Fruit fly (Drosophila melanogaster) whole organism, embryonic: ENCODE results near the gene dpr14.

ENCODE experiments used
- Antp ChIP-seq: fragments of 200-800 bp; sonication (Bioruptor generic); optimal IDR thresholded peaks from 3 replicates; lab custom pipeline; 2016; ENCODE audit warnings: missing biosample characterization, missing genetic modification characterization
- Asciz ChIP-seq: fragments of 200-800 bp; sonication (Bioruptor generic); optimal IDR thresholded peaks from 2 replicates; lab custom pipeline; 2017; ENCODE audit warnings: missing biosample characterization, mild to moderate bottlenecking, missing genetic modification characterization, missing genetic modification reagents
- Bgb ChIP-seq: fragments of 200-800 bp; sonication (Bioruptor generic); IDR thresholded peaks from 2 replicates; pipeline ENCODE4 v1.3.6; 2022; ENCODE audit warnings: missing biosample characterization, missing genetic modification characterization; ENCODE audit not compliant: partially characterized antibody
- CG10654 ChIP-seq: fragments of 200-800 bp; sonication (Bioruptor generic); optimal IDR thresholded peaks from 2 replicates; lab custom pipeline; 2016; ENCODE audit warnings: missing biosample characterization, missing genetic modification characterization
- CG12219 ChIP-seq: fragments of 200-800 bp; sonication (Bioruptor generic); optimal IDR thresholded peaks from 3 replicates; lab custom pipeline; 2018; ENCODE audit warnings: missing biosample characterization, mild to moderate bottlenecking, missing genetic modification characterization
- CG15073 ChIP-seq: fragments of 200-800 bp; sonication (Bioruptor generic); optimal IDR thresholded peaks from 2 replicates; lab custom pipeline; 2016; ENCODE audit warnings: missing biosample characterization, missing genetic modification characterization
- CG15269 ChIP-seq: fragments of 200-800 bp; sonication (Bioruptor generic); optimal IDR thresholded peaks from 2 replicates; lab custom pipeline; 2018; ENCODE audit warnings: missing biosample characterization, mild to moderate bottlenecking, missing genetic modification characterization, moderate library complexity
- CG17361 ChIP-seq: fragments of 200-800 bp; sonication (Bioruptor generic); IDR thresholded peaks from 3 replicates; pipeline ENCODE4 v1.3.6; 2022; ENCODE audit warnings: missing biosample characterization, missing genetic modification characterization
- CG17802 ChIP-seq: fragments of 200-800 bp; sonication (Bioruptor generic); optimal IDR thresholded peaks from 2 replicates; lab custom pipeline; 2018; ENCODE audit warnings: missing biosample characterization, mild to moderate bottlenecking, missing genetic modification characterization, moderate library complexity
- CG18262 ChIP-seq: fragments of 200-800 bp; optimal IDR thresholded peaks from 3 replicates; lab custom pipeline; 2019; ENCODE audit warnings: missing biosample characterization, mild to moderate bottlenecking, missing genetic modification characterization, moderate library complexity
- CG2116 ChIP-seq: fragments of 200-800 bp; sonication (Bioruptor generic); optimal IDR thresholded peaks from 3 replicates; lab custom pipeline; 2018; ENCODE audit warnings: missing biosample characterization, mild to moderate bottlenecking, missing genetic modification characterization
- CG2712 ChIP-seq: fragments of 200-800 bp; optimal IDR thresholded peaks from 3 replicates; lab custom pipeline; 2019; ENCODE audit warnings: missing biosample characterization, mild to moderate bottlenecking, missing genetic modification characterization, moderate library complexity
- CG30403 ChIP-seq: fragments of 200-800 bp; sonication (Bioruptor generic); optimal IDR thresholded peaks from 3 replicates; lab custom pipeline; 2016; ENCODE audit warnings: missing biosample characterization, missing genetic modification characterization
- CG30431 ChIP-seq: fragments of 200-800 bp; sonication (Bioruptor generic); optimal IDR thresholded peaks from 2 replicates; lab custom pipeline; 2017; ENCODE audit warnings: missing biosample characterization, missing genetic modification characterization
- CG33213 ChIP-seq: fragments of 200-800 bp; sonication (Bioruptor generic); optimal IDR thresholded peaks from 3 replicates; lab custom pipeline; 2016; ENCODE audit warnings: missing biosample characterization, missing genetic modification characterization
- CG34422 ChIP-seq: fragments of 200-800 bp; sonication (Bioruptor generic); IDR thresholded peaks from 3 replicates; pipeline ENCODE4 v1.3.6; 2022; ENCODE audit warnings: missing biosample characterization, missing genetic modification characterization
- CG4360 ChIP-seq: fragments of 200-800 bp; sonication (Bioruptor generic); IDR thresholded peaks from 2 replicates; pipeline ENCODE4 v1.3.6; 2022; ENCODE audit warnings: missing biosample characterization, missing genetic modification characterization
- CG6765 ChIP-seq: fragments of 200-800 bp; sonication (Bioruptor generic); optimal IDR thresholded peaks from 3 replicates; lab custom pipeline; 2017; ENCODE audit warnings: missing biosample characterization, mild to moderate bottlenecking, missing genetic modification characterization
- CG7271 ChIP-seq: fragments of 200-800 bp; sonication (Bioruptor generic); optimal IDR thresholded peaks from 2 replicates; lab custom pipeline; 2018; ENCODE audit warnings: missing biosample characterization, mild to moderate bottlenecking, missing genetic modification characterization, moderate library complexity
- CG8089 ChIP-seq: fragments of 200-800 bp; sonication (Bioruptor generic); optimal IDR thresholded peaks from 3 replicates; lab custom pipeline; 2016; ENCODE audit warnings: missing biosample characterization, missing genetic modification characterization
- CG8924 ChIP-seq: fragments of 200-800 bp; optimal IDR thresholded peaks from 3 replicates; lab custom pipeline; 2019; ENCODE audit warnings: missing biosample characterization, mild to moderate bottlenecking, missing genetic modification characterization, moderate library complexity
- CG9797 ChIP-seq: fragments of 200-800 bp; sonication (Bioruptor generic); optimal IDR thresholded peaks from 3 replicates; lab custom pipeline; 2018; ENCODE audit warnings: missing biosample characterization, mild to moderate bottlenecking, missing genetic modification characterization
- CoRest ChIP-seq: fragments of 200-800 bp; sonication (Bioruptor generic); optimal IDR thresholded peaks from 3 replicates; lab custom pipeline; 2018; ENCODE audit warnings: missing biosample characterization, mild to moderate bottlenecking, missing genetic modification characterization, moderate library complexity
- CrebB ChIP-seq: fragments of 200-800 bp; sonication (Bioruptor generic); optimal IDR thresholded peaks from 3 replicates; lab custom pipeline; 2018; ENCODE audit warnings: missing biosample characterization, mild to moderate bottlenecking, missing genetic modification characterization
- Doc2 ChIP-seq: fragments of 200-800 bp; sonication (Bioruptor generic); IDR thresholded peaks from 2 replicates; pipeline ENCODE4 v1.3.6; 2022; ENCODE audit warnings: missing biosample characterization, missing genetic modification characterization
- Jarid2 ChIP-seq: fragments of 200-800 bp; sonication (Bioruptor generic); optimal IDR thresholded peaks from 3 replicates; lab custom pipeline; 2017; ENCODE audit warnings: mild to moderate bottlenecking, missing biosample characterization, missing genetic modification reagents, missing genetic modification characterization
- Nf-YA ChIP-seq: fragments of 200-800 bp; sonication (Bioruptor generic); IDR thresholded peaks from 2 replicates; pipeline ENCODE4 v1.3.6; 2022; ENCODE audit warnings: missing biosample characterization, missing genetic modification characterization
- Nf-YC ChIP-seq: fragments of 200-800 bp; optimal IDR thresholded peaks from 3 replicates; lab custom pipeline; 2019; ENCODE audit warnings: missing biosample characterization, mild to moderate bottlenecking, missing genetic modification characterization, moderate library complexity
- Opbp ChIP-seq: fragments of 200-800 bp; sonication (Bioruptor generic); IDR thresholded peaks from 3 replicates; pipeline ENCODE4 v1.3.6; 2022; ENCODE audit warnings: missing biosample characterization, missing genetic modification characterization; ENCODE audit not compliant: partially characterized antibody
- Side ChIP-seq: fragments of 200-800 bp; sonication (Bioruptor generic); optimal IDR thresholded peaks from 2 replicates; lab custom pipeline; 2016; ENCODE audit warnings: missing biosample characterization, missing genetic modification characterization
- Vsx1 ChIP-seq: fragments of 200-800 bp; sonication (Bioruptor generic); optimal IDR thresholded peaks from 2 replicates; lab custom pipeline; 2017; ENCODE audit warnings: missing biosample characterization, mild to moderate bottlenecking, missing genetic modification characterization, missing genetic modification reagents
- fd96Cb ChIP-seq: fragments of 200-800 bp; sonication (Bioruptor generic); optimal IDR thresholded peaks from 2 replicates; lab custom pipeline; 2018; ENCODE audit warnings: missing biosample characterization, mild to moderate bottlenecking, missing genetic modification characterization, moderate library complexity
- grau ChIP-seq: fragments of 200-800 bp; optimal IDR thresholded peaks from 3 replicates; lab custom pipeline; 2019; ENCODE audit warnings: missing biosample characterization, mild to moderate bottlenecking, missing genetic modification characterization, moderate library complexity
- kay ChIP-seq: fragments of 200-800 bp; sonication (Bioruptor generic); optimal IDR thresholded peaks from 2 replicates; lab custom pipeline; 2016; ENCODE audit warnings: missing biosample characterization, missing genetic modification characterization
- lov ChIP-seq, 2 experiments: fragments of 200-800 bp in 1 of 2; fragments of >200 bp in 1 of 2; sonication (Bioruptor generic) in 1 of 2; IDR thresholded peaks in 1 of 2; optimal IDR thresholded peaks in 1 of 2; 2 replicates in 1 of 2; 3 replicates in 1 of 2; pipeline versions ENCODE4 v1.3.6 to Lab custom; 2017 to 2022; ENCODE audit warnings: missing biosample characterization in 1 of 2, missing genetic modification characterization in 1 of 2
- prd ChIP-seq, 3 experiments: fragments of >200 bp in 2 of 3; fragments of 200-800 bp in 1 of 3; sonication (Bioruptor generic) in 1 of 3; optimal IDR thresholded peaks in 2 of 3; IDR thresholded peaks in 1 of 3; 2 replicates in 2 of 3; 3 replicates in 1 of 3; pipeline versions ENCODE4 v1.3.6 to Lab custom; 2017 to 2022; ENCODE audit warnings: missing biosample characterization in 1 of 3, missing genetic modification characterization in 1 of 3
- ro ChIP-seq: fragments of 200-800 bp; sonication (Bioruptor generic); IDR thresholded peaks from 2 replicates; pipeline ENCODE4 v1.3.6; 2022; ENCODE audit warnings: missing biosample characterization, missing genetic modification characterization
- run ChIP-seq: fragments of 200-800 bp; sonication (Bioruptor generic); optimal IDR thresholded peaks from 3 replicates; lab custom pipeline; 2018; ENCODE audit warnings: missing biosample characterization, mild to moderate bottlenecking, missing genetic modification characterization
- sc ChIP-seq, 3 experiments: fragments of >200 bp in 2 of 3; fragments of 200-800 bp in 1 of 3; sonication (Bioruptor generic) in 1 of 3; optimal IDR thresholded peaks; 2 replicates in 2 of 3; 3 replicates in 1 of 3; lab custom pipeline; 2017; ENCODE audit warnings: mild to moderate bottlenecking in 1 of 3, missing biosample characterization in 1 of 3, missing genetic modification characterization in 1 of 3, missing genetic modification reagents in 1 of 3
- tio ChIP-seq: fragments of 200-800 bp; sonication (Bioruptor generic); optimal IDR thresholded peaks from 2 replicates; lab custom pipeline; 2017; ENCODE audit warnings: missing biosample characterization, missing genetic modification characterization, inconsistent platforms
- tll ChIP-seq, 2 experiments: fragments of 200-800 bp in 1 of 2; fragments of >200 bp in 1 of 2; sonication (Bioruptor generic) in 1 of 2; optimal IDR thresholded peaks; 2 replicates each; lab custom pipeline; 2017 to 2019; ENCODE audit warnings: missing biosample characterization in 2 of 2, missing genetic modification characterization in 2 of 2, mild to moderate bottlenecking in 1 of 2, moderate library complexity in 1 of 2
- unc-4 ChIP-seq: fragments of 200-800 bp; sonication (Bioruptor generic); IDR thresholded peaks from 2 replicates; pipeline ENCODE4 v1.3.6; 2022; ENCODE audit warnings: missing biosample characterization, missing genetic modification characterization; ENCODE audit not compliant: partially characterized antibody
- unpg ChIP-seq: fragments of 200-800 bp; sonication (Bioruptor generic); optimal IDR thresholded peaks from 3 replicates; lab custom pipeline; 2018; ENCODE audit warnings: missing biosample characterization, mild to moderate bottlenecking, missing genetic modification characterization, moderate library complexity
- zen ChIP-seq: fragments of 200-800 bp; sonication (Bioruptor generic); optimal IDR thresholded peaks from 3 replicates; lab custom pipeline; 2018; ENCODE audit warnings: missing biosample characterization, mild to moderate bottlenecking, missing genetic modification characterization, moderate library complexity
- zfh1 ChIP-seq: fragments of 200-800 bp; sonication (Bioruptor generic); IDR thresholded peaks from 3 replicates; pipeline ENCODE4 v1.3.6; 2022; ENCODE audit warnings: missing biosample characterization, missing genetic modification characterization

Gene dpr14

dm6 chrX:7937588-7938481 is 29.7 kb upstream of the dpr14 start (continued):
- TF ChIP-seq CG15073 (GFP tag; lab: Kevin White, UChicago) = peak; percentile 2
- TF ChIP-seq CG8089 (GFP tag; lab: Kevin White, UChicago) = peak; percentile 79
- TF ChIP-seq zfh1 = peak; percentile 71
- peak; percentile 71 for TF ChIP-seq unpg (GFP tag; lab: Kevin White, UChicago)
- peak; percentile 76 for TF ChIP-seq CG15269 (tag; lab: Kevin White, UChicago)
- 0 out of 3 replicates have a peak, but pooled peaks have one; percentile 6 for TF ChIP-seq Opbp (GFP tag; lab: Robert Waterston, UW)
- TF ChIP-seq tll (GFP tag; optimal IDR thresholded peaks at IDR 0.05; lab: Kevin White, UChicago) = peak; percentile 63 to 74
- no peak for TF ChIP-seq CG6765
- peak; percentile 68 for TF ChIP-seq Asciz (GFP tag; lab: Kevin White, UChicago)
- TF ChIP-seq fd96Cb (tag; lab: Kevin White, UChicago) = peak; percentile 86
- no peak for TF ChIP-seq Doc2 (GFP tag; lab: Robert Waterston, UW)
- peak; percentile 39 for TF ChIP-seq CG2116 (GFP tag; lab: Kevin White, UChicago)
- peak; percentile 72 for TF ChIP-seq CG10654
- TF ChIP-seq Nf-YC (tag; lab: Kevin White, UChicago) = peak; percentile 62
- peak; percentile 91 for TF ChIP-seq CoRest (tag; lab: Kevin White, UChicago)
- TF ChIP-seq CG4360 (GFP tag; lab: Robert Waterston, UW) = no peak
- peak; percentile 33 for TF ChIP-seq kay
- TF ChIP-seq Side (GFP tag; lab: Kevin White, UChicago) = peak; percentile 82
- no peak for TF ChIP-seq sc (optimal IDR thresholded peaks at IDR 0.05; lab: Kevin White, UChicago)
- TF ChIP-seq sc (GFP tag; optimal IDR thresholded peaks at IDR 0.05; lab: Kevin White, UChicago) = peak; percentile 88
- peak; percentile 67 for TF ChIP-seq CG12219 (GFP tag; lab: Kevin White, UChicago)
- no peak; the same call in 1 of the 2 replicates for TF ChIP-seq Bgb
- no peak for TF ChIP-seq lov (optimal IDR thresholded peaks at IDR 0.05; lab: Kevin White, UChicago)
- TF ChIP-seq lov (GFP tag; IDR thresholded peaks at IDR 0.05; lab: Robert Waterston, UW) = no peak
- peak; percentile 22 for TF ChIP-seq Vsx1 (GFP tag; lab: Kevin White, UChicago)
- TF ChIP-seq tio (GFP tag; lab: Kevin White, UChicago) = peak; percentile 82
- TF ChIP-seq CG34422 (GFP tag; lab: Robert Waterston, UW) = peak; percentile 58; the same call in 2 of the 3 replicates
- TF ChIP-seq run (tag; lab: Kevin White, UChicago) = peak; percentile 66
- TF ChIP-seq Jarid2 (GFP tag; lab: Kevin White, UChicago) = peak; percentile 4
- TF ChIP-seq prd (optimal IDR thresholded peaks at IDR 0.05; lab: Kevin White, UChicago) = no peak
- TF ChIP-seq prd (GFP tag; IDR thresholded peaks at IDR 0.05; lab: Robert Waterston, UW) = no peak; the same call in none of the 3 replicates
- peak; percentile 54 for TF ChIP-seq zen (tag; lab: Kevin White, UChicago)
- peak; percentile 58 for TF ChIP-seq CG33213
- no peak for TF ChIP-seq unc-4 (GFP tag; lab: Robert Waterston, UW)
- TF ChIP-seq CG30403 (GFP tag; lab: Kevin White, UChicago) = peak; percentile 86
- peak; percentile 89 for TF ChIP-seq CG2712 (tag; lab: Kevin White, UChicago)
- peak; percentile 2 for TF ChIP-seq CrebB (tag; lab: Kevin White, UChicago)
- peak; percentile 95 for TF ChIP-seq CG17361 (GFP tag; lab: Robert Waterston, UW)
- peak; percentile 14 for TF ChIP-seq CG9797 (GFP tag; lab: Kevin White, UChicago)
- TF ChIP-seq Antp (GFP tag; lab: Kevin White, UChicago) = peak; percentile 79
- peak; percentile 20; the same call in 1 of the 2 replicates for TF ChIP-seq Nf-YA (GFP tag; lab: Robert Waterston, UW)
- peak; percentile 65 for TF ChIP-seq ro
- TF ChIP-seq CG17802 = peak; percentile 60
- peak; percentile 74 for TF ChIP-seq grau (tag; lab: Kevin White, UChicago)
- no peak for TF ChIP-seq CG7271
- peak; percentile 77 for TF ChIP-seq CG8924 (tag; lab: Kevin White, UChicago)
- TF ChIP-seq CG18262 = peak; percentile 92
- TF ChIP-seq CG30431 (GFP tag; lab: Kevin White, UChicago) = peak; percentile 86
